Worm (Caenorhabditis elegans) whole organism, L2 larva: Measurements from ENCODE around the gene ZK177.3.

Source experiments
- C34F6.9 ChIP-seq: fragments of 150-350 bp; optimal IDR thresholded peaks from 2 replicates; lab custom pipeline; 2014; ENCODE audit warnings: missing biosample characterization, missing genetic modification characterization
- R02D3.7 ChIP-seq: fragments of 150-350 bp; optimal IDR thresholded peaks from 2 replicates; lab custom pipeline; 2014; ENCODE audit warnings: missing biosample characterization, missing genetic modification characterization
- Y55F3AM.14 ChIP-seq: fragments of 200-800 bp; sonication (Bioruptor generic); optimal IDR thresholded peaks from 2 replicates; lab custom pipeline; 2018; ENCODE audit warnings: mild to moderate bottlenecking, missing genetic modification characterization, missing compliant biosample characterization
- ama-1 ChIP-seq: fragments of 150-350 bp; optimal IDR thresholded peaks from 2 replicates; lab custom pipeline; 2018; ENCODE audit warnings: inconsistent platforms
- blmp-1 ChIP-seq: sonication (generic microtip); optimal IDR thresholded peaks from 2 replicates; lab custom pipeline; 2017; ENCODE audit warnings: missing genetic modification characterization, mild to moderate bottlenecking, missing compliant biosample characterization, antibody characterized with exemption, moderate library complexity; ENCODE audit not compliant: insufficient read depth
- ceh-82 ChIP-seq: fragments of 150-350 bp; optimal IDR thresholded peaks from 2 replicates; lab custom pipeline; 2014; ENCODE audit warnings: missing biosample characterization, missing genetic modification characterization
- crh-2 ChIP-seq: sonication (generic microtip); optimal IDR thresholded peaks from 2 replicates; lab custom pipeline; 2017; ENCODE audit warnings: missing biosample characterization, missing genetic modification characterization
- dmd-4 ChIP-seq: sonication (generic microtip); optimal IDR thresholded peaks from 2 replicates; lab custom pipeline; 2017; ENCODE audit warnings: missing biosample characterization, missing genetic modification characterization
- egl-27 ChIP-seq: sonication (generic microtip); optimal IDR thresholded peaks from 3 replicates; lab custom pipeline; 2017; ENCODE audit warnings: missing biosample characterization, missing genetic modification reagents, missing genetic modification characterization
- elt-1 ChIP-seq: fragments of 150-350 bp; optimal IDR thresholded peaks from 2 replicates; lab custom pipeline; 2014; ENCODE audit warnings: missing biosample characterization, missing genetic modification characterization
- elt-3 ChIP-seq: sonication (generic microtip); optimal IDR thresholded peaks from 2 replicates; lab custom pipeline; 2017; ENCODE audit warnings: missing biosample characterization, missing genetic modification characterization
- fos-1 ChIP-seq: fragments of 150-350 bp; optimal IDR thresholded peaks from 2 replicates; lab custom pipeline; 2014; ENCODE audit warnings: missing biosample characterization, missing genetic modification characterization
- gmeb-1 ChIP-seq: fragments of 150-350 bp; optimal IDR thresholded peaks from 2 replicates; lab custom pipeline; 2014; ENCODE audit warnings: missing biosample characterization, missing genetic modification characterization
- lsy-2 ChIP-seq, 2 experiments: fragments of 150-350 bp in 1 of 2; sonication (generic microtip) in 1 of 2; optimal IDR thresholded peaks; 2 replicates each; lab custom pipeline; 2014 to 2017; ENCODE audit warnings: missing biosample characterization in 2 of 2, missing genetic modification characterization in 2 of 2
- mab-5 ChIP-seq: fragments of 150-350 bp; optimal IDR thresholded peaks from 2 replicates; lab custom pipeline; 2014; ENCODE audit warnings: missing biosample characterization, missing genetic modification characterization
- mbf-1 ChIP-seq: sonication (generic microtip); optimal IDR thresholded peaks from 2 replicates; lab custom pipeline; 2017; ENCODE audit warnings: missing biosample characterization, missing genetic modification characterization
- nhr-10 ChIP-seq: sonication (generic microtip); optimal IDR thresholded peaks from 2 replicates; lab custom pipeline; 2017; ENCODE audit warnings: missing biosample characterization, missing genetic modification characterization
- nhr-11 ChIP-seq: fragments of 150-350 bp; optimal IDR thresholded peaks from 2 replicates; lab custom pipeline; 2014; ENCODE audit warnings: missing biosample characterization, missing genetic modification characterization
- nhr-21 ChIP-seq: fragments of 150-350 bp; optimal IDR thresholded peaks from 2 replicates; lab custom pipeline; 2014; ENCODE audit warnings: missing biosample characterization, missing genetic modification characterization
- nhr-23 ChIP-seq: fragments of 150-350 bp; optimal IDR thresholded peaks from 2 replicates; lab custom pipeline; 2014; ENCODE audit warnings: missing biosample characterization, missing genetic modification reagents, missing genetic modification characterization
- nhr-6 ChIP-seq: fragments of 150-350 bp; optimal IDR thresholded peaks from 2 replicates; lab custom pipeline; 2014; ENCODE audit warnings: missing biosample characterization, missing genetic modification characterization
- nhr-77 ChIP-seq: fragments of 150-350 bp; optimal IDR thresholded peaks from 2 replicates; lab custom pipeline; 2014; ENCODE audit warnings: missing biosample characterization, missing genetic modification characterization
- sem-4 ChIP-seq: fragments of 150-350 bp; optimal IDR thresholded peaks from 2 replicates; lab custom pipeline; 2014; ENCODE audit warnings: missing biosample characterization, missing genetic modification reagents, missing genetic modification characterization
- skn-1 ChIP-seq: sonication (generic microtip); optimal IDR thresholded peaks from 2 replicates; lab custom pipeline; 2017; ENCODE audit warnings: missing biosample characterization, missing genetic modification characterization
- sma-3 ChIP-seq: sonication (generic microtip); optimal IDR thresholded peaks from 2 replicates; lab custom pipeline; 2016; ENCODE audit warnings: missing genetic modification reagents, missing genetic modification characterization, missing compliant biosample characterization
- sma-9 ChIP-seq, 2 experiments: fragments of 150-350 bp in 1 of 2; sonication (generic microtip) in 1 of 2; optimal IDR thresholded peaks; 2 replicates each; lab custom pipeline; 2014 to 2016; ENCODE audit warnings: missing genetic modification characterization in 2 of 2, mild to moderate bottlenecking in 1 of 2, missing biosample characterization in 1 of 2, missing compliant biosample characterization in 1 of 2, missing genetic modification reagents in 1 of 2, moderate library complexity in 1 of 2
- snpc-4 ChIP-seq: fragments of 150-350 bp; optimal IDR thresholded peaks from 2 replicates; lab custom pipeline; 2014; ENCODE audit warnings: missing biosample characterization, missing genetic modification characterization
- unc-39 ChIP-seq: fragments of 150-350 bp; optimal IDR thresholded peaks from 2 replicates; lab custom pipeline; 2014; ENCODE audit warnings: missing biosample characterization, missing genetic modification characterization
- unc-55 ChIP-seq: fragments of 150-350 bp; sonication (generic microtip); optimal IDR thresholded peaks from 3 replicates; lab custom pipeline; 2014; ENCODE audit warnings: missing biosample characterization, missing genetic modification reagents, missing genetic modification characterization
- ztf-1 ChIP-seq: fragments of 200-800 bp; sonication (Bioruptor generic); conservative IDR thresholded peaks from 2 replicates; pipeline ENCODE4 v1.3.6; 2022; ENCODE audit warnings: missing genetic modification characterization, missing compliant biosample characterization

ZK177.3 gene

DNA sequence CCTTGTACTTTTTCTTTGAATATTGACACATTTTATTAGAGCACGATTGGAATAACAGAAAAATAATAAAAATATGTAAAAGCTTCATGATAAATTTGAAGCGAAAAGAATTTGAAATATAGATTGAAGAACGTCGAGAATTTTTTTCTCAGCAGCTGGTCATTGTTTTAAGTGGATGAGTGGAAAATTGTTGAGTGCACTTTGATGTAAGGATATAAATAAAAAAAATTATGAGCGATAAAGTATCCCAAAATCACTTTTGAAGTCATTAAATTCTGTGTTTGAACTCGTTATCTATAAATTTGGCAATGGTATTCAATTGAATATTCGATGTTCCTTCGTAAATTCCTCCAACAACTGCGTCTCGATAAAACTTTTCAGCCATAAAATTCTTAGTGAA, 29.1 kb downstream of the ZK177.3 start, which contains the start of gene ins-13:
Gene ins-13 (minus strand): TSS at position 101 of the 400 bp plus-strand sequence.
- TF ChIP-seq dmd-4 (tag; lab: Kevin White, UChicago), result no peak
- TF ChIP-seq skn-1, result no peak
- TF ChIP-seq, all 48 proteins: peak for 0

DNA sequence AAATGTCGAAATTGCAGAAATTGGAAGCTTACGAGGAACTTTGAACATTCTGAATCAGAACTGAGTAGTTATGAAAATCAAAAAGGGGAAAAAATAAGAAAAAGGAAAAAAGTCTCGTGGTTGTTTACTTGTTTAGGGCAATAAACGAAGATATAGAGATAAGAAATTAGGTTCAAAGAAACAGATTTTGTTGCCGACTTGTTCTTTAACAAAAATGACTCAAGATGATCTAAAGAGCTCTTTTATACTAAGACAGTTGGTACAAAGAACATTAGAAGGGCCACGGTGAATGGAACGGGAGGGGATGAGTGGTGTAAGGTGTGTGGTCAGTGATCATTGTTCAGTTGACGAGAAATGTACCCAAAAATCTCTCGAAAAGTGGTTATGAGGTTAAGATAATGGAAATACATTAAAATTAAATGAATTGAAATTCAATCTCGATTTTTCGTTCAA, 31.8 kb downstream of the ZK177.3 start, which contains the start of gene acdh-2:
Gene acdh-2 (minus strand): TSS at position 51 of the 453 bp plus-strand sequence.
- TF ChIP-seq dmd-4 (tag; lab: Kevin White, UChicago) (no peak), snpc-4 (no peak), egl-27 (tag; lab: Kevin White, UChicago) (no peak), nhr-23 (tag; lab: Kevin White, UChicago) (no peak), nhr-10 (tag; lab: Kevin White, UChicago) (no peak), blmp-1 (tag; lab: Kevin White, UChicago) (no peak), ama-1 (lab: Kevin White, UChicago) (no peak), fos-1 (tag; lab: Kevin White, UChicago) (no peak), ztf-1 (GFP tag; lab: Robert Waterston, UW) (no peak)

DNA sequence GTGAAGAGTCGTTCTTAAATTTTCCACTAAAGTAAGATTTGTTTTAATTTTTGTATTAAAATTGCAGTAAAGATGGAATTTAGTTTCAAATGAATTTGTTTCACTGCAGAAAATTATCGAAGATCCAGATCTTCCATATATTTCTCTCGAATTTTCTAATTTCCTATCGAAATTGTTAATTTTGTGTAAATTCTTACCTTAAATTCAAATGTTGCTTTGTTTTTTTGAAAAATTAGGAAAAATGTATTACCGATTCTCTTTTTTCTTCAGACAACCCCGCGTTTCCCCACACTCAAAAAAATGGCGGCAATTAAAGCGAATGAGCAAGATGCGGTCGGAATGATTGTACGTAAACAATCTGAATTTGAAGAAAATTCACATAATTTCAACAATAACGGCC, 34.1 kb downstream of the ZK177.3 start, which contains the start of gene C17C3.6:
Gene C17C3.6 (plus strand): TSS at position 301 of the 400 bp plus-strand sequence.
- TF ChIP-seq nhr-77 (no peak), snpc-4 (no peak)

DNA sequence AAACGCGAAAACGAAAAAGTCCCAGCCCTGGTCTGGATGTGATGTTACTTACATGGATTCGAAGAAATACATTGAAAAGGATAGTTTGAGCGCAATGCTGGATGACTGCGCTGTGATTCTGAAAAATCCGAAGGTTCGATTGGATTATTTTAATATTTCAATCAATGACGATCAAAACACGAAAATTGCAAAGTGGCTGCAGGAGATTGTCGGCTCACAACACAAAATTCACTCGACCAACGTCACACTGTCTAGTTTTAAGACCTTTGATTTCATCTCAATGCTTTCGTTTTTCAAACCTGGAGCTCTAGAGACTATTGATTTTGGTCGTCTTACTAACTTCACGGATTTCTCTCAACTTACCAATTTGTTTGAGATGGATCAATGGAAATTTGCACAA, 35.9 kb downstream of the ZK177.3 start, which contains the start of gene C17C3.5:
Gene C17C3.5 (plus strand): TSS at position 301 of the 400 bp plus-strand sequence.
- no peak for TF ChIP-seq sma-3
- no peak for TF ChIP-seq blmp-1 (tag; lab: Kevin White, UChicago)
- TF ChIP-seq nhr-6 (tag; lab: Kevin White, UChicago), result no peak
- no peak for TF ChIP-seq C34F6.9 (tag; lab: Kevin White, UChicago)
- no peak for TF ChIP-seq elt-1 (tag; lab: Kevin White, UChicago)
- TF ChIP-seq dmd-4 (tag; lab: Kevin White, UChicago), result no peak
- TF ChIP-seq nhr-23 (tag; lab: Kevin White, UChicago), result no peak
- no peak for TF ChIP-seq snpc-4
- TF ChIP-seq nhr-10 (tag; lab: Kevin White, UChicago), result no peak
- TF ChIP-seq elt-3 (tag; lab: Kevin White, UChicago), result no peak
- no peak for TF ChIP-seq ama-1 (lab: Kevin White, UChicago)
- TF ChIP-seq nhr-21 (tag; lab: Kevin White, UChicago), result no peak

DNA sequence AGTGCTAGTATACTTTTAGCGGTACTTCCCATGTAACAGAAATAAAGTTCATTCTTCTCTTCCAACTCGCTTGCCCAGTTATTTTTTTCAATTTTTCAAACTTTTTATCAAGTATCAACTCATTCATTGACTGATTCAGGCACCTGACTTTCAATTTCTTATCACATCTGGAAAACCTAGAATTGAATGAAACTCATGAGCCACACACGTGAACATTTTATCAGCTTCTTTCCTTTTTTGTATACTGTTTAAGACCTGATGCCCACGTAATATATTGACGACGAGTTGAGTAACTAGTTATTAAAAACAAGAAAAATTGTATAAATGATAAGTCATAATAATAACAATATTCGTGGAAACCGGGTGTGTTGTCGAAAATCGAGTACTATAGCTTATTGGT, 37.9 kb downstream of the ZK177.3 start:
- TF ChIP-seq sma-9 (GFP tag; optimal IDR thresholded peaks at IDR 0.05; lab: Kevin White, UChicago) (peak; percentile 59), sma-9 (tag; optimal IDR thresholded peaks at IDR 0.05; lab: Kevin White, UChicago) (no peak), crh-2 (tag; lab: Kevin White, UChicago) (peak; percentile 19), mbf-1 (tag; lab: Kevin White, UChicago) (no peak), fos-1 (tag; lab: Kevin White, UChicago) (peak; percentile 64), mab-5 (tag; lab: Kevin White, UChicago) (no peak)

DNA sequence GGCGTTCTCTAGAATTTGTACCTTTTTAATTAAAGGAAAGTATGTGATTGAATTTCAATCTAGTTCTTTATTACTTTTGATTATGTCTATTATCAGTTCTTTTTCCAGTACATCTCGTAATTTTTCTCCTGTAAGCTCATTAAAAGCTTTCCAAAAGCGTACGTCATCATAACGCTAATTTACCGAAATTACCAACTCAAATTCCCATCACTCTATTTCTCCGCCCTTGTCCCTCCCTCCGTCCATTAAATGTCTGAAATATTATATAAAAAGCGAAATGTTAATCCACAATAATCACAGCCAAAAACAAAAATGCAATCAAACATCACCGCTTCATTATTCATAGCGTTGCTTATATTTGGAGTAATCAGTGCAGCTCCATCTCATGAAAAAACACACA, 38.7 kb downstream of the ZK177.3 start, which contains the start of gene ins-12:
Gene ins-12 (plus strand): TSS at position 301 of the 400 bp plus-strand sequence.
- TF ChIP-seq sma-9 (GFP tag; optimal IDR thresholded peaks at IDR 0.05; lab: Kevin White, UChicago), result no peak
- no peak for TF ChIP-seq sma-9 (tag; optimal IDR thresholded peaks at IDR 0.05; lab: Kevin White, UChicago)
- no peak for TF ChIP-seq sem-4 (tag; lab: Kevin White, UChicago)
- no peak for TF ChIP-seq nhr-21 (tag; lab: Kevin White, UChicago)
- no peak for TF ChIP-seq unc-39
- TF ChIP-seq Y55F3AM.14 (GFP tag; lab: Kevin White, UChicago), result no peak
- no peak for TF ChIP-seq ceh-82 (tag; lab: Kevin White, UChicago)
- no peak for TF ChIP-seq R02D3.7 (tag; lab: Kevin White, UChicago)
- no peak for TF ChIP-seq unc-55 (GFP tag; lab: Kevin White, UChicago)
- no peak for TF ChIP-seq gmeb-1 (tag; lab: Kevin White, UChicago)
- no peak for TF ChIP-seq nhr-23 (tag; lab: Kevin White, UChicago)
- no peak for TF ChIP-seq dmd-4 (tag; lab: Kevin White, UChicago)
- TF ChIP-seq lsy-2 (tag; optimal IDR thresholded peaks at IDR 0.05; lab: Kevin White, UChicago), result no peak
- TF ChIP-seq elt-3 (tag; lab: Kevin White, UChicago), result no peak
- TF ChIP-seq sma-3, result no peak
- TF ChIP-seq nhr-11 (tag; lab: Kevin White, UChicago), result no peak
- TF ChIP-seq, all 48 proteins: peak for 0
